Fruit fly (Drosophila melanogaster) whole organism: ENCODE results near the gene axo.

Experiments used
- CG8478 ChIP-seq: fragments of >200 bp; optimal IDR thresholded peaks from 2 replicates; lab custom pipeline; 2018; ENCODE audit warnings: inconsistent platforms
- Dll ChIP-seq: fragments of >200 bp; optimal IDR thresholded peaks from 2 replicates; lab custom pipeline; 2017
- EcR ChIP-seq, 2 experiments: fragments of >200 bp; optimal IDR thresholded peaks; 2 replicates each; lab custom pipeline; 2017; ENCODE audit warnings: missing biosample characterization in 2 of 2, missing genetic modification characterization in 2 of 2, missing genetic modification reagents in 2 of 2
- pan ChIP-seq: fragments of >200 bp; optimal IDR thresholded peaks from 2 replicates; lab custom pipeline; 2017
- psq ChIP-seq: fragments of >200 bp; optimal IDR thresholded peaks from 2 replicates; lab custom pipeline; 2017
- usp ChIP-seq: fragments of >200 bp; optimal IDR thresholded peaks from 2 replicates; lab custom pipeline; 2017; ENCODE audit warnings: missing biosample characterization, missing genetic modification characterization, mixed read lengths

The axo gene

DNA sequence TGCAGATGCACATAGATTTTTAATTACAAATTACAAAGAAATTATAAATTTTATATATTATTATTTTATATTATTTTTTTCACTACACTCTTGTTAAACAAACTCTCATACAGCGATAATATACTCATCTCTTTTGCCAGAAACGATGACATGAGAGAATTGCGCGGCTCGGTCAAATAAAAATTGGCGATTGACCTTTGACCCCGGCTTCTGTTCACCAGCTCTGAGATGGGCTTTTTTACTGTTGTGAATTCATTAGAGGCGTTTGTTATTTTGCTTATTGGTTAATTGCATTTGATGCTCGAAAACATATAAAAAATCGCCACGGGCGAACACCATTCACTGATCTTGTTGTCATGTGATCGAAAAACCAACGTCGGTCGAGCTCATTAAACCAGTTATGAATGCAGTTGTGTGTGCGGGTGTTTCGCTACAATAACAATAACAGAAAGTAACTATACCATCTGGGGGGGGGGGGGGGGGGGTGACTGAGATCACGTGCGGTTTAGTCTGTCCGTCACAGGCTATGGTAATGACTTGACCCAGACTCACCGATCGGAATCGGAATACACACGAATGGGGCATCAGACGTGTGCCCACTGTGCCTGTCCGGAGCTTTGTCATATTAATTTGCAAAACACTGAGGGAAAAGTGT is 2.4 kb downstream of the axo start:
- TF ChIP-seq usp (GFP tag; lab: Kevin White, UChicago) = no peak

dm6 chr3L:4679063-4679462 is 8.1 kb downstream of the axo start:
- TF ChIP-seq EcR (GFP tag; optimal IDR thresholded peaks at IDR 0.05; lab: Kevin White, UChicago) = no peak
- no peak for TF ChIP-seq psq (lab: Kevin White, UChicago)
- TF ChIP-seq usp (GFP tag; lab: Kevin White, UChicago) = no peak
- no peak for TF ChIP-seq pan
- TF ChIP-seq Dll (lab: Kevin White, UChicago) = no peak
- TF ChIP-seq CG8478 (lab: Kevin White, UChicago) = no peak

- TF ChIP-seq Dll (lab: Kevin White, UChicago) (no peak), usp (GFP tag; lab: Kevin White, UChicago) (no peak), EcR (GFP tag; optimal IDR thresholded peaks at IDR 0.05; lab: Kevin White, UChicago) (no peak)
These were observed 9.6 kb downstream of the axo start, which contains the start of gene CG34266 for dm6 chr3L:4677532-4677931. TSS of gene CG34266 (plus strand) at chr3L:4677832.

dm6 chr3L:4667289-4667688 is 19.8 kb downstream of the axo start, which contains the start of gene CG32236:
TSS of gene CG32236 (minus strand) at chr3L:4667389.
- TF ChIP-seq Dll (lab: Kevin White, UChicago) = no peak
- TF ChIP-seq EcR (GFP tag; optimal IDR thresholded peaks at IDR 0.05; lab: Kevin White, UChicago) = no peak
- no peak for TF ChIP-seq CG8478 (lab: Kevin White, UChicago)
- no peak for TF ChIP-seq psq (lab: Kevin White, UChicago)
- no peak for TF ChIP-seq pan
- TF ChIP-seq usp (GFP tag; lab: Kevin White, UChicago) = no peak

DNA sequence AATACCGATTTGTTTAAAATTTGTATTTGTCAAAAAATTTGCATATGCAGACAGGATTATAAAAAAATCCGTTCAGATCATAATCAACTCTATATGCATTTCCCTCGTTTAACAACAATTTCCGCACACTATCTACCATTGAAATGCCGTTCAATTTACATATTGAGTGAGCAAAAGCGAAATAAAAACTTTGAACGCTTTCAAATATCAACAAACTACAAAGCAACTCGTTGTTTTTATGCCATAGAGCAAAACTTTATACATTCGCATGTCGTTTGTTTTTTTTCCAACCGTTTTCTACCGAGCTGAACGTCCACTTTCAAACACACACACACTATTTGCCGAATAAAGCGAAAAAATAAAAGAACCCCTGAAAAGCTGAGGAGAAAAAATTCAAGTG is 39.1 kb downstream of the axo start, which contains the start of gene TTLL1B:
Gene TTLL1B (plus strand): TSS at position 301 of the 400 bp plus-strand sequence.
- TF ChIP-seq usp (GFP tag; lab: Kevin White, UChicago) = no peak
- no peak for TF ChIP-seq psq (lab: Kevin White, UChicago)
- no peak for TF ChIP-seq pan
- TF ChIP-seq CG8478 (lab: Kevin White, UChicago) = no peak
- no peak for TF ChIP-seq EcR (GFP tag; optimal IDR thresholded peaks at IDR 0.05; lab: Kevin White, UChicago)
- no peak for TF ChIP-seq Dll (lab: Kevin White, UChicago)

- no peak for TF ChIP-seq pan
- TF ChIP-seq Dll (lab: Kevin White, UChicago) = no peak
- TF ChIP-seq usp (GFP tag; lab: Kevin White, UChicago) = no peak
- TF ChIP-seq CG8478 (lab: Kevin White, UChicago) = no peak
- TF ChIP-seq psq (lab: Kevin White, UChicago) = no peak
- TF ChIP-seq EcR (GFP tag; optimal IDR thresholded peaks at IDR 0.05; lab: Kevin White, UChicago) = no peak
These were observed 52.4 kb downstream of the axo start, which contains the start of gene CG13716 for dm6 chr3L:4634689-4635088. TSS of gene CG13716 (minus strand) at chr3L:4634789.

dm6 chr3L:4627012-4627411 is 60.1 kb downstream of the axo start:
- TF ChIP-seq pan = no peak
- TF ChIP-seq CG8478 (lab: Kevin White, UChicago) = no peak
- TF ChIP-seq Dll (lab: Kevin White, UChicago) = no peak
- no peak for TF ChIP-seq psq (lab: Kevin White, UChicago)
- TF ChIP-seq usp (GFP tag; lab: Kevin White, UChicago) = no peak
- no peak for TF ChIP-seq EcR (GFP tag; optimal IDR thresholded peaks at IDR 0.05; lab: Kevin White, UChicago)

DNA sequence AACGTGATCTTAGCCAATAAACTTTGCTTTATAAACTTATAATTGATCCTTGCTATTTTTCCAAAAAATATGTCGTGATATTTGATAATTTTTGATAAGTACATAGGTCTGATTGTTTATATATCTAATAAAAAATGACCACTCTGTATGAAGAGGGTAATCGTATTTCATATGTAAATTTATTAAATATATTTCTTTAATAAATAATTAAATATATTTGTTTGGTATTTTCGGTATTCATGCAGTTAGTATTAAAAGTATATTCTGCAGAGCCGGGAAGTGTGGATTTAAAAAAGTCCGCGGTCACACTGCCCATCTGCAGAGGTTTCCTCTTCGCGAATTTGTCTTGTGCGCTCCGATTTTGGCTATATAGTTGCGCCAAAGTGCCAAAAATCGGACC is 60.7 kb downstream of the axo start, which contains the start of gene HDAC1:
Gene HDAC1 (plus strand): TSS at position 301 of the 400 bp plus-strand sequence.
- TF ChIP-seq CG8478 (lab: Kevin White, UChicago) (no peak), pan (no peak), EcR (GFP tag; optimal IDR thresholded peaks at IDR 0.05; lab: Kevin White, UChicago) (no peak), psq (lab: Kevin White, UChicago) (no peak), Dll (lab: Kevin White, UChicago) (no peak), usp (GFP tag; lab: Kevin White, UChicago) (no peak)

dm6 chr3L:4625387-4626386 is 61.4 kb downstream of the axo start, which contains the start of gene Src64B:
TSS of gene Src64B (minus strand) at chr3L:4626196.
- no peak for TF ChIP-seq EcR (GFP tag; optimal IDR thresholded peaks at IDR 0.05; lab: Kevin White, UChicago)
- TF ChIP-seq CG8478 (lab: Kevin White, UChicago) = peak; percentile 80
- no peak for TF ChIP-seq Dll (lab: Kevin White, UChicago)

DNA sequence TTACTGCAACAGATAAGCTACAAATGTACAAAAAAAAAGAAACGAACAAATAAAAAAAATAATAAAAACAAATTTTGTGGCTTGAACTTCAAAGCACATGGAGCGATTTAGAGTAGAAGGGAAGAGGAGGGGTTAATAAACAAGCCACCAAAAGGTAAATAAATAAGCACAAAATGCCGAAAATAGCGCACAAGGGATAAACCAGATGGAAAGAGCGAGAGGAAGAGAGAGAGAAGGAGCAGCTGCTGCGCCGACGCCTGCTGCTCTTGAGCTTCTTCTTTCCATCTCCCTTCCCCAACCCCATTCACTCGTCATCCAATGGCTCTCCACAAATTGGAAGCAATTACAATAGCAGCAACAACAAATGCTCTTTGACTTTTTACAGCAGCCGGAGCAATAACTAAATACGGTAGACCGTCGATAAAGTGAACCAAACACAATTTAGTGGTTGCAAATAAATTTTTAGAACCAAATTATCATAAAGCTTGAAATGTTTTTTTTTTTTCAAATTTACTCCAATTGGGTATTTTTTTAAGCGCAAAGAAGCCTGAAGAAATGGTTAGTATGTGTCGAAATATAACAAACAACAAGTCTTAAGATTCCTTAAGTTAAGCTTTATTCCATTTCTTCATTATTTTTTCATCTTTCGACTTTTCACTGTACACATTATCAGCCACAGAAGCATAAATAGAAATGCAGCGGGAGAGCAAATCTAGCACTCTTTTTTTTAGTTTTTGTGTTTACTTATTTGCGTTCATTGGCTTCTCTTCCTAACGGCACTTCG is 62.6 kb downstream of the axo start:
- no peak for TF ChIP-seq psq (lab: Kevin White, UChicago)
- TF ChIP-seq usp (GFP tag; lab: Kevin White, UChicago) = no peak
- TF ChIP-seq EcR (GFP tag; optimal IDR thresholded peaks at IDR 0.05; lab: Kevin White, UChicago) = peak in 1 of 2 experiments; percentile 28
- TF ChIP-seq CG8478 (lab: Kevin White, UChicago) = no peak
- no peak for TF ChIP-seq Dll (lab: Kevin White, UChicago)
- no peak for TF ChIP-seq pan

DNA sequence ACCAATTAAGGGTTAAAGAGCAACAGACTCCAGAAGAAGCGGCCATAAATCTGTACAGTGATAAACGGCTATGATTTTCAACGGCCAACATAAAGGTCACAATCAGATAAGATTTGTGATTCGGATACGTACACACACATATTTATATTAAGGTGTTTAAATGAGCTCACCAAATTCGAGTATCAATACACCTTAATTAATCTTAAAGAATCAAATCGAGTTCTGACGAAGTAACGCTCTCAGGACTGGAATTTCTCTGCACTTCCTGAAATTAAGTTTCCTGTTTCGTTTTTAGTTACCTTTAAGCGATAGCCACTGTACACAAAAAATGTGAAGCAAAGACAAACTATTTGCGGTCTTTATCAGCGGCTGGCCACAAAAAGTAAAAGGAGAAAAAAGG is 63.2 kb downstream of the axo start:
- TF ChIP-seq pan (no peak), EcR (GFP tag; optimal IDR thresholded peaks at IDR 0.05; lab: Kevin White, UChicago) (no peak), usp (GFP tag; lab: Kevin White, UChicago) (no peak), psq (lab: Kevin White, UChicago) (no peak), CG8478 (lab: Kevin White, UChicago) (no peak), Dll (lab: Kevin White, UChicago) (no peak)
